Worm (Caenorhabditis elegans): ENCODE data around the gene dpf-5.

DNA sequence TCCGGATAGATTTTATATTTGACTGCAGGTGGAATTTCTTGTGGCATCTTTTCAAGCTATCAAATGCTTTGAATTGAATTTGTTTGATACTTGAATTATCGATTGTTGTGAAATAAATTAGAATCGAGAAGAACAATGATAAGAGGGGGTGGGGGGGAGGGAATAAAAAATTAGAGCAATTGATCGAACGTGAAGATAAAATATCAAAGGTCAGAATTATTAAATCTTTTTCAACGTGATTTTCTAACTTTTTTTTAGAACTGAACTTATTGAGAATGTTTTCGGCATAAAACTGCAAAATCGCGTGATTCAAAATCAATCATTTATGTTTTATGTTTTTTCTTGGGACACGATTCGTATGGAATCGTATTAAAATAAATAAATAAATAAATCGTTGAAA, 20.8 kb upstream of the dpf-5 start, which contains the start of gene mpz-4:
- no peak for TF ChIP-seq eor-1 (tag; optimal IDR thresholded peaks at IDR 0.05)
- TF ChIP-seq aly-2 (tag; optimal IDR thresholded peaks at IDR 0.05), result no peak
- no peak for TF ChIP-seq tbx-2 (tag; optimal IDR thresholded peaks at IDR 0.05)
- no peak for TF ChIP-seq elt-3 (tag; optimal IDR thresholded peaks at IDR 0.05)
